Worm (Caenorhabditis elegans) whole organism, midembryonic: ENCODE measurements around the gene col-13.

Experiments used
- T22C8.4 ChIP-seq: fragments of 200-800 bp; sonication (Bioruptor generic); IDR thresholded peaks from 2 replicates; pipeline ENCODE4 v1.3.6; 2022; ENCODE audit warnings: missing genetic modification characterization, missing compliant biosample characterization
- cog-1 ChIP-seq: sonication (generic microtip); optimal IDR thresholded peaks from 2 replicates; lab custom pipeline; 2016; ENCODE audit warnings: missing genetic modification characterization, missing compliant biosample characterization
- flt-1 ChIP-seq: fragments of 200-800 bp; sonication (Bioruptor generic); IDR thresholded peaks from 2 replicates; pipeline ENCODE4 v1.3.6; 2022; ENCODE audit warnings: missing genetic modification characterization, missing compliant biosample characterization
- klf-2 ChIP-seq: fragments of 200-800 bp; sonication (Bioruptor generic); conservative IDR thresholded peaks from 2 replicates; pipeline ENCODE4 v1.3.6; 2022; ENCODE audit warnings: missing genetic modification reagents, missing genetic modification characterization, missing compliant biosample characterization
- med-1 ChIP-seq: sonication (generic microtip); optimal IDR thresholded peaks from 2 replicates; lab custom pipeline; 2017; ENCODE audit warnings: missing genetic modification characterization, mild to moderate bottlenecking, missing compliant biosample characterization, antibody characterized with exemption, missing genetic modification reagents; ENCODE audit not compliant: insufficient read depth
- ref-1 ChIP-seq: fragments of 200-800 bp; sonication (Bioruptor generic); conservative IDR thresholded peaks from 2 replicates; pipeline ENCODE4 v1.3.6; 2022; ENCODE audit warnings: missing genetic modification reagents, missing genetic modification characterization, missing compliant biosample characterization
- tab-1 ChIP-seq: fragments of 200-800 bp; sonication (Bioruptor generic); IDR thresholded peaks from 2 replicates; pipeline ENCODE4 v1.3.6; 2022; ENCODE audit warnings: missing genetic modification characterization, missing compliant biosample characterization
- ztf-23 ChIP-seq: fragments of 200-800 bp; sonication (Bioruptor generic); IDR thresholded peaks from 2 replicates; pipeline ENCODE4 v1.3.6; 2022; ENCODE audit warnings: missing genetic modification reagents, missing genetic modification characterization, missing compliant biosample characterization
- ztf-29 ChIP-seq: fragments of 200-800 bp; sonication (Bioruptor generic); IDR thresholded peaks from 2 replicates; pipeline ENCODE4 v1.3.6; 2022; ENCODE audit warnings: missing genetic modification reagents, missing genetic modification characterization, missing compliant biosample characterization

ce11 chrV:10423511-10423910, 1.8 kb upstream of the col-13 start:
- TF ChIP-seq klf-2 (no peak), tab-1 (GFP tag; lab: Robert Waterston, UW) (no peak), med-1 (no peak), ref-1 (GFP tag; lab: Robert Waterston, UW) (no peak), flt-1 (GFP tag; lab: Robert Waterston, UW) (no peak), ztf-29 (GFP tag; lab: Robert Waterston, UW) (no peak), T22C8.4 (GFP tag; lab: Robert Waterston, UW) (no peak), cog-1 (tag; lab: Kevin White, UChicago) (no peak), ztf-23 (GFP tag; lab: Robert Waterston, UW) (no peak)
